Worm (Caenorhabditis elegans) whole organism, early embryonic: Measurements from ENCODE around the gene C26F1.1.

Experiments used
- hnd-1 ChIP-seq: sonication (generic microtip); optimal IDR thresholded peaks from 2 replicates; lab custom pipeline; 2016; ENCODE audit warnings: missing genetic modification characterization, missing compliant biosample characterization
- sea-1 ChIP-seq: fragments of 200-800 bp; sonication (Bioruptor generic); conservative IDR thresholded peaks from 2 replicates; pipeline ENCODE4 v1.3.6; 2022; ENCODE audit warnings: missing genetic modification characterization, missing compliant biosample characterization
- tbx-37 ChIP-seq: fragments of 200-800 bp; sonication (Bioruptor generic); conservative IDR thresholded peaks from 2 replicates; pipeline ENCODE4 v1.3.6; 2022; ENCODE audit warnings: missing genetic modification reagents, missing genetic modification characterization, missing compliant biosample characterization

ce11 chrV:7741918-7742317 is 43.3 kb upstream of the C26F1.1 start:
- TF ChIP-seq tbx-37 (GFP tag; lab: Robert Waterston, UW): no peak
- TF ChIP-seq sea-1: no peak
- no peak for TF ChIP-seq hnd-1 (tag; lab: Kevin White, UChicago)
